Fruit fly (Drosophila melanogaster) whole organism, prepupa: Measurements from ENCODE around the gene Sema5c.

Experiments
- CG16779 ChIP-seq: fragments of 200-800 bp; sonication (Bioruptor generic); optimal IDR thresholded peaks from 3 replicates; lab custom pipeline; 2017; ENCODE audit warnings: missing biosample characterization, mild to moderate bottlenecking, missing genetic modification characterization
- CG8119 ChIP-seq: fragments of 200-800 bp; sonication (Bioruptor generic); IDR thresholded peaks from 3 replicates; pipeline ENCODE4 v1.3.6; 2022; ENCODE audit warnings: missing biosample characterization, missing genetic modification characterization
- CG8632 ChIP-seq: fragments of 200-800 bp; sonication (Bioruptor generic); optimal IDR thresholded peaks from 3 replicates; lab custom pipeline; 2016; ENCODE audit warnings: missing biosample characterization, missing genetic modification characterization
- Eip93F ChIP-seq: fragments of 200-800 bp; sonication (Bioruptor generic); optimal IDR thresholded peaks from 2 replicates; lab custom pipeline; 2016; ENCODE audit warnings: missing biosample characterization, mild to moderate bottlenecking, missing genetic modification characterization
- Ets96B ChIP-seq: fragments of 200-800 bp; optimal IDR thresholded peaks from 2 replicates; lab custom pipeline; 2019; ENCODE audit warnings: missing biosample characterization, mild to moderate bottlenecking, missing genetic modification characterization, moderate library complexity
- Hr38 ChIP-seq: sonication (Bioruptor generic); optimal IDR thresholded peaks from 2 replicates; lab custom pipeline; 2016; ENCODE audit warnings: missing biosample characterization, missing genetic modification characterization
- Hr39 ChIP-seq: fragments of 200-800 bp; sonication (Bioruptor generic); optimal IDR thresholded peaks from 2 replicates; lab custom pipeline; 2016; ENCODE audit warnings: missing biosample characterization, missing genetic modification characterization
- Lpt ChIP-seq: fragments of 200-800 bp; sonication (Bioruptor generic); optimal IDR thresholded peaks from 3 replicates; lab custom pipeline; 2016; ENCODE audit warnings: missing biosample characterization, missing genetic modification characterization
- Met ChIP-seq: fragments of 200-800 bp; sonication (Bioruptor generic); optimal IDR thresholded peaks from 3 replicates; lab custom pipeline; 2016; ENCODE audit warnings: missing biosample characterization, missing genetic modification characterization
- Sox102F ChIP-seq: fragments of 200-800 bp; sonication (Bioruptor generic); optimal IDR thresholded peaks from 2 replicates; lab custom pipeline; 2016; ENCODE audit warnings: missing biosample characterization, mild to moderate bottlenecking, missing genetic modification characterization
- fkh ChIP-seq: fragments of 200-800 bp; sonication (Bioruptor generic); optimal IDR thresholded peaks from 3 replicates; lab custom pipeline; 2017; ENCODE audit warnings: missing biosample characterization, mild to moderate bottlenecking, missing genetic modification characterization, moderate library complexity
- lz ChIP-seq: fragments of 200-800 bp; sonication (Bioruptor generic); optimal IDR thresholded peaks from 3 replicates; lab custom pipeline; 2016; ENCODE audit warnings: missing biosample characterization, missing genetic modification characterization

- TF ChIP-seq CG8632 (GFP tag; lab: Kevin White, UChicago), result no peak
- no peak for TF ChIP-seq Eip93F (GFP tag; lab: Kevin White, UChicago)
- no peak for TF ChIP-seq Hr38 (GFP tag; lab: Kevin White, UChicago)
- no peak for TF ChIP-seq Ets96B
- TF ChIP-seq CG16779 (tag; lab: Kevin White, UChicago), result no peak
- TF ChIP-seq fkh (GFP tag; lab: Kevin White, UChicago), result peak; percentile 2
- TF ChIP-seq Met, result no peak
- no peak for TF ChIP-seq Hr39
- no peak for TF ChIP-seq lz (GFP tag; lab: Kevin White, UChicago)
- TF ChIP-seq Sox102F (GFP tag; lab: Kevin White, UChicago), result no peak
- no peak for TF ChIP-seq Lpt (GFP tag; lab: Kevin White, UChicago)
- peak; percentile 71 for TF ChIP-seq CG8119 (GFP tag; lab: Robert Waterston, UW)
Measured at dm6 chr3L:12060101-12060500, 21.5 kb downstream of the Sema5c start.
